Worm (Caenorhabditis elegans) whole organism, mixed stage, embryonic: ENCODE measurements around the gene ckb-2.

Source experiments
- blmp-1 ChIP-seq: fragments of 150-350 bp; optimal IDR thresholded peaks from 2 replicates; lab custom pipeline; 2014; ENCODE audit warnings: missing biosample characterization, missing genetic modification characterization
- mep-1 ChIP-seq: fragments of 150-350 bp; optimal IDR thresholded peaks from 2 replicates; lab custom pipeline; 2017; ENCODE audit warnings: missing biosample characterization, missing genetic modification reagents, missing genetic modification characterization, inconsistent platforms

DNA sequence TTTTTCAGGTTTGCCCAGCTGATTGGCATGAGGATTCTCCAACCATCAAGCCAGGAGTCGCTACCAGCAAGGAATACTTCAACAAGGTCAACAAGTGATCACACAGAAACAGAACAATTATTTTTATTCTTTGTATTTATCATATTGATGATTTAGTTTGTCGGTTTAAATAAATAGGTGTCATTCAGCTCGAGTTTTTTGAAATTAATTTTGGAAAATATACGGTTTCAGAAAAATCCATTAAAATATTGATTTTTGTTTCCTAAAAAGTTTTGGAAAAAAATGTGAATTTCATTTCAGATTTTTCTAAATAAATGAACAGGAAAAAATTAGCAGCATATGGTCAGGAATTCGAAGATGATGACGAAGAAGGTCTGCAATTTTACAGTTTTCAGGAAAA lies 40.5 kb downstream of the ckb-2 start, which contains the start of gene gpch-1:
- TF ChIP-seq mep-1 (tag; lab: Kevin White, UChicago) (no peak), blmp-1 (tag; lab: Kevin White, UChicago) (no peak)
